Worm (Caenorhabditis elegans) whole organism, midembryonic: ENCODE measurements around the gene Y73B6BL.270.

Experiments
- cog-1 ChIP-seq: sonication (generic microtip); optimal IDR thresholded peaks from 2 replicates; lab custom pipeline; 2016; ENCODE audit warnings: missing genetic modification characterization, missing compliant biosample characterization
- flt-1 ChIP-seq: fragments of 200-800 bp; sonication (Bioruptor generic); IDR thresholded peaks from 2 replicates; pipeline ENCODE4 v1.3.6; 2022; ENCODE audit warnings: missing genetic modification characterization, missing compliant biosample characterization
- klf-2 ChIP-seq: fragments of 200-800 bp; sonication (Bioruptor generic); conservative IDR thresholded peaks from 2 replicates; pipeline ENCODE4 v1.3.6; 2022; ENCODE audit warnings: missing genetic modification reagents, missing genetic modification characterization, missing compliant biosample characterization
- tab-1 ChIP-seq: fragments of 200-800 bp; sonication (Bioruptor generic); IDR thresholded peaks from 2 replicates; pipeline ENCODE4 v1.3.6; 2022; ENCODE audit warnings: missing genetic modification characterization, missing compliant biosample characterization
- ztf-23 ChIP-seq: fragments of 200-800 bp; sonication (Bioruptor generic); IDR thresholded peaks from 2 replicates; pipeline ENCODE4 v1.3.6; 2022; ENCODE audit warnings: missing genetic modification reagents, missing genetic modification characterization, missing compliant biosample characterization

- TF ChIP-seq cog-1 (tag; lab: Kevin White, UChicago): no peak
- no peak for TF ChIP-seq klf-2 (GFP tag; lab: Robert Waterston, UW)
- TF ChIP-seq tab-1: no peak
- no peak for TF ChIP-seq flt-1 (GFP tag; lab: Robert Waterston, UW)
- TF ChIP-seq ztf-23: no peak
Measured at ce11 chrIV:6365045-6365444, at the start of gene Y73B6BL.270.
